Worm (Caenorhabditis elegans): Measurements from ENCODE around the gene alh-12.
A peak's percentile ranks its signal among the peaks of the same experiment; 100 is the strongest.

Gene alh-12

ce11 chrIII:7453653-7454124 lies at the start of gene alh-12:
alh-12 (plus strand) TSS chrIII:7454074.
- TF ChIP-seq fos-1 (tag; optimal IDR thresholded peaks at IDR 0.05) (peak; percentile 82), gmeb-1 (tag; optimal IDR thresholded peaks at IDR 0.05) (peak; percentile 20), lsy-2 (tag; optimal IDR thresholded peaks at IDR 0.05) (peak in 1 of 2 experiments; percentile 2), zag-1 (tag; optimal IDR thresholded peaks at IDR 0.05) (no peak), crh-2 (tag; optimal IDR thresholded peaks at IDR 0.05) (peak; percentile 31), nhr-129 (tag; optimal IDR thresholded peaks at IDR 0.05) (peak; percentile 17)

- no peak for TF ChIP-seq nhr-10 (tag; optimal IDR thresholded peaks at IDR 0.05)
- TF ChIP-seq ZK546.5 (tag; optimal IDR thresholded peaks at IDR 0.05) = no peak
- no peak for TF ChIP-seq nhr-25 (tag; optimal IDR thresholded peaks at IDR 0.05)
- no peak for TF ChIP-seq lsy-2 (tag; optimal IDR thresholded peaks at IDR 0.05)
- no peak for TF ChIP-seq skn-1 (tag; optimal IDR thresholded peaks at IDR 0.05)
- TF ChIP-seq nhr-237 (tag; optimal IDR thresholded peaks at IDR 0.05) = no peak
- no peak for TF ChIP-seq ztf-1 (GFP tag; conservative IDR thresholded peaks at IDR 0.05)
- no peak for TF ChIP-seq ceh-16 (tag; optimal IDR thresholded peaks at IDR 0.05)
- no peak for TF ChIP-seq F13H6.1 (tag; optimal IDR thresholded peaks at IDR 0.05)
- TF ChIP-seq nhr-21 (tag; optimal IDR thresholded peaks at IDR 0.05) = no peak
- TF ChIP-seq zag-1 (tag; optimal IDR thresholded peaks at IDR 0.05) = no peak
- no peak for TF ChIP-seq sma-3 (GFP tag; optimal IDR thresholded peaks at IDR 0.05)
- TF ChIP-seq lin-11 (tag; optimal IDR thresholded peaks at IDR 0.05) = no peak
- no peak for TF ChIP-seq mab-5 (tag; optimal IDR thresholded peaks at IDR 0.05)
- no peak for TF ChIP-seq unc-39 (tag; optimal IDR thresholded peaks at IDR 0.05)
Measured at ce11 chrIII:7456640-7457039, 2.8 kb downstream of the alh-12 start, which contains the start of gene Y69F12A.1. Y69F12A.1 (plus strand) TSS chrIII:7456940.

ce11 chrIII:7458846-7459365 lies 5.0 kb downstream of the alh-12 start, which contains the start of the genes fipr-19 and fipr-18:
fipr-19 (minus strand) TSS chrIII:7458946.
fipr-18 (plus strand) TSS chrIII:7459315.
- TF ChIP-seq nhr-237 (tag; optimal IDR thresholded peaks at IDR 0.05) = no peak
- TF ChIP-seq nhr-21 (tag; optimal IDR thresholded peaks at IDR 0.05) = no peak
- no peak for TF ChIP-seq lin-13 (GFP tag; optimal IDR thresholded peaks at IDR 0.05)
- TF ChIP-seq egl-27 (tag; optimal IDR thresholded peaks at IDR 0.05) = no peak
- TF ChIP-seq sma-9 (GFP tag; optimal IDR thresholded peaks at IDR 0.05) = no peak
- TF ChIP-seq sma-9 (tag; optimal IDR thresholded peaks at IDR 0.05) = no peak
- no peak for TF ChIP-seq dmd-4 (tag; optimal IDR thresholded peaks at IDR 0.05)

- no peak for TF ChIP-seq C34F6.9 (tag; optimal IDR thresholded peaks at IDR 0.05)
- no peak for TF ChIP-seq Y55F3AM.14 (GFP tag; optimal IDR thresholded peaks at IDR 0.05)
- TF ChIP-seq ztf-4 (tag; optimal IDR thresholded peaks at IDR 0.05) = no peak
Measured at ce11 chrIII:7460018-7460417, 6.1 kb downstream of the alh-12 start, which contains the start of gene mls-1. mls-1 (plus strand) TSS chrIII:7460341.

ce11 chrIII:7462295-7462694 lies 8.4 kb downstream of the alh-12 start, which contains the start of gene fipr-20:
fipr-20 (minus strand) TSS chrIII:7462395.
- no peak for TF ChIP-seq ztf-4 (tag; optimal IDR thresholded peaks at IDR 0.05)
- TF ChIP-seq unc-55 (GFP tag; optimal IDR thresholded peaks at IDR 0.05) = no peak
- no peak for TF ChIP-seq crh-2 (tag; optimal IDR thresholded peaks at IDR 0.05)
- TF ChIP-seq F13H6.1 (tag; optimal IDR thresholded peaks at IDR 0.05) = no peak
- no peak for TF ChIP-seq alr-1 (tag; optimal IDR thresholded peaks at IDR 0.05)
- TF ChIP-seq ztf-1 (GFP tag; conservative IDR thresholded peaks at IDR 0.05) = no peak
- no peak for TF ChIP-seq nhr-129 (tag; optimal IDR thresholded peaks at IDR 0.05)
- TF ChIP-seq dmd-4 (tag; optimal IDR thresholded peaks at IDR 0.05) = no peak
- TF ChIP-seq Y55F3AM.14 (GFP tag; optimal IDR thresholded peaks at IDR 0.05) = no peak
- no peak for TF ChIP-seq nhr-77 (tag; optimal IDR thresholded peaks at IDR 0.05)
- TF ChIP-seq nhr-12 (tag; optimal IDR thresholded peaks at IDR 0.05) = no peak
- TF ChIP-seq sma-3 (GFP tag; optimal IDR thresholded peaks at IDR 0.05) = no peak
- no peak for TF ChIP-seq lsy-2 (tag; optimal IDR thresholded peaks at IDR 0.05)
- no peak for TF ChIP-seq nhr-10 (tag; optimal IDR thresholded peaks at IDR 0.05)
- no peak for TF ChIP-seq lin-11 (tag; optimal IDR thresholded peaks at IDR 0.05)
- TF ChIP-seq gmeb-1 (tag; optimal IDR thresholded peaks at IDR 0.05) = no peak
- no peak for TF ChIP-seq skn-1 (tag; optimal IDR thresholded peaks at IDR 0.05)
- TF ChIP-seq unc-39 (tag; optimal IDR thresholded peaks at IDR 0.05) = no peak
- TF ChIP-seq ceh-82 (tag; optimal IDR thresholded peaks at IDR 0.05) = no peak
